Worm (Caenorhabditis elegans): Measurements from ENCODE around the gene shpk-1.

DNA sequence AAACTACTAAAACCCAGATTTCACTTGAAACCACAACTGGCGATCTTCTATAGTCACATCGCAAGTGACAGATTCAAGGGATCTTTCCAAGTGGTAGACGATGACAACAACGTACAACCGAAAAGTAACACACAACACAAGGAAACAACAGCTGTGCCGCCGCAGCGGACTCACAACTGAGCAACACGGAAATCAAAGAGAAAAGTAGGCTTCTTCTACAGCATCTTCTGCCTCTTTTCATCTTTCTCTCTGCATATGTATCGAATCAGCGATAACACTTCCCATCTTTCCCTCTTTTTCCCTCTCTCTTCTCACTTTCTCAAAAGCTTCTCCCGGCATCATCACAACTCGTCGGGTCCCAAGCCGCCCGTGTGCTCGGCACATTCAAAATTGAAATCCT, 9.0 kb downstream of the shpk-1 start, which contains the start of gene T12D8.9:
- no peak for TF ChIP-seq nhr-12 (tag; optimal IDR thresholded peaks at IDR 0.05)
- TF ChIP-seq mab-5 (tag; optimal IDR thresholded peaks at IDR 0.05): no peak
- TF ChIP-seq unc-62 (GFP tag; optimal IDR thresholded peaks at IDR 0.05): peak; percentile 35
- TF ChIP-seq ceh-83 (GFP tag; optimal IDR thresholded peaks at IDR 0.05): no peak
- peak; percentile 100 for TF ChIP-seq hlh-1 (tag; optimal IDR thresholded peaks at IDR 0.05)
- no peak for TF ChIP-seq mls-2 (tag; optimal IDR thresholded peaks at IDR 0.05)
- no peak for TF ChIP-seq blmp-1 (tag; optimal IDR thresholded peaks at IDR 0.05)
- no peak for TF ChIP-seq nhr-237 (tag; optimal IDR thresholded peaks at IDR 0.05)
- no peak for TF ChIP-seq elt-3 (tag; optimal IDR thresholded peaks at IDR 0.05)
- TF ChIP-seq lsy-2 (tag; optimal IDR thresholded peaks at IDR 0.05): no peak
